Worm (Caenorhabditis elegans) whole organism, mixed stage, embryonic: Measurements from ENCODE around the gene C16B8.2.

Experiments used
- M03D4.4 ChIP-seq: sonication (generic microtip); optimal IDR thresholded peaks from 2 replicates; lab custom pipeline; 2017; ENCODE audit warnings: mild to moderate bottlenecking, missing genetic modification characterization, missing compliant biosample characterization
- bed-3 ChIP-seq: fragments of 200-800 bp; sonication (Bioruptor generic); optimal IDR thresholded peaks from 3 replicates; lab custom pipeline; 2018; ENCODE audit warnings: mild to moderate bottlenecking, missing genetic modification characterization, moderate library complexity, missing compliant biosample characterization
- blmp-1 ChIP-seq: fragments of 150-350 bp; optimal IDR thresholded peaks from 2 replicates; lab custom pipeline; 2014; ENCODE audit warnings: missing biosample characterization, missing genetic modification characterization
- ceh-39 ChIP-seq: fragments of 150-350 bp; optimal IDR thresholded peaks from 2 replicates; lab custom pipeline; 2014; ENCODE audit warnings: missing biosample characterization, missing genetic modification characterization
- ceh-43 ChIP-seq: fragments of 200-800 bp; sonication (Bioruptor generic); optimal IDR thresholded peaks from 2 replicates; lab custom pipeline; 2018; ENCODE audit warnings: mild to moderate bottlenecking, missing genetic modification characterization, moderate library complexity, missing compliant biosample characterization
- ceh-83 ChIP-seq: fragments of 200-800 bp; sonication (Bioruptor generic); optimal IDR thresholded peaks from 2 replicates; lab custom pipeline; 2018; ENCODE audit warnings: mild to moderate bottlenecking, missing genetic modification characterization, missing compliant biosample characterization
- ces-1 ChIP-seq: fragments of 150-350 bp; optimal IDR thresholded peaks from 2 replicates; lab custom pipeline; 2014; ENCODE audit warnings: missing biosample characterization, missing genetic modification reagents, missing genetic modification characterization
- cnd-1 ChIP-seq: fragments of 200-800 bp; sonication (Bioruptor generic); optimal IDR thresholded peaks from 2 replicates; lab custom pipeline; 2018; ENCODE audit warnings: mild to moderate bottlenecking, missing genetic modification characterization, missing compliant biosample characterization
- drap-1 ChIP-seq: fragments of 200-800 bp; sonication (Bioruptor generic); optimal IDR thresholded peaks from 3 replicates; lab custom pipeline; 2018; ENCODE audit warnings: mild to moderate bottlenecking, missing genetic modification characterization, missing compliant biosample characterization
- elt-1 ChIP-seq: sonication (generic microtip); optimal IDR thresholded peaks from 2 replicates; lab custom pipeline; 2017; ENCODE audit warnings: missing genetic modification characterization, mild to moderate bottlenecking, missing compliant biosample characterization, antibody characterized with exemption, moderate library complexity, borderline replicate concordance; ENCODE audit not compliant: insufficient read depth
- elt-3 ChIP-seq: fragments of 150-350 bp; optimal IDR thresholded peaks from 2 replicates; lab custom pipeline; 2014; ENCODE audit warnings: missing biosample characterization, missing genetic modification characterization
- flh-1 ChIP-seq: fragments of 200-800 bp; sonication (Bioruptor generic); optimal IDR thresholded peaks from 2 replicates; lab custom pipeline; 2018; ENCODE audit warnings: mild to moderate bottlenecking, missing genetic modification characterization, moderate library complexity, missing compliant biosample characterization
- ham-2 ChIP-seq: fragments of 200-800 bp; sonication (Bioruptor generic); optimal IDR thresholded peaks from 2 replicates; lab custom pipeline; 2018; ENCODE audit warnings: mild to moderate bottlenecking, missing genetic modification characterization, missing compliant biosample characterization
- hlh-1 ChIP-seq: fragments of 150-350 bp; optimal IDR thresholded peaks from 2 replicates; lab custom pipeline; 2014; ENCODE audit warnings: missing biosample characterization, missing genetic modification reagents, missing genetic modification characterization
- lin-13 ChIP-seq: fragments of 150-350 bp; optimal IDR thresholded peaks from 2 replicates; lab custom pipeline; 2014; ENCODE audit warnings: missing biosample characterization, missing genetic modification characterization
- lin-32 ChIP-seq: fragments of 200-800 bp; sonication (Bioruptor generic); optimal IDR thresholded peaks from 2 replicates; lab custom pipeline; 2018; ENCODE audit warnings: mild to moderate bottlenecking, missing genetic modification characterization, missing compliant biosample characterization
- lsy-2 ChIP-seq: fragments of 150-350 bp; optimal IDR thresholded peaks from 2 replicates; lab custom pipeline; 2014; ENCODE audit warnings: missing biosample characterization, missing genetic modification characterization
- mab-5 ChIP-seq: fragments of 150-350 bp; optimal IDR thresholded peaks from 2 replicates; lab custom pipeline; 2014; ENCODE audit warnings: missing biosample characterization, missing genetic modification characterization
- mep-1 ChIP-seq: fragments of 150-350 bp; optimal IDR thresholded peaks from 2 replicates; lab custom pipeline; 2017; ENCODE audit warnings: missing biosample characterization, missing genetic modification reagents, missing genetic modification characterization, inconsistent platforms
- mls-2 ChIP-seq: sonication (generic microtip); optimal IDR thresholded peaks from 2 replicates; lab custom pipeline; 2016; ENCODE audit warnings: mild to moderate bottlenecking, missing genetic modification characterization, moderate library complexity, missing compliant biosample characterization
- nhr-12 ChIP-seq: fragments of 150-350 bp; optimal IDR thresholded peaks from 2 replicates; lab custom pipeline; 2014; ENCODE audit warnings: missing biosample characterization, missing genetic modification characterization
- nhr-2 ChIP-seq: fragments of 150-350 bp; optimal IDR thresholded peaks from 2 replicates; lab custom pipeline; 2014; ENCODE audit warnings: missing biosample characterization, missing genetic modification characterization
- nhr-237 ChIP-seq: fragments of 150-350 bp; optimal IDR thresholded peaks from 2 replicates; lab custom pipeline; 2014; ENCODE audit warnings: missing biosample characterization, missing genetic modification characterization
- nhr-28 ChIP-seq: fragments of 150-350 bp; optimal IDR thresholded peaks from 2 replicates; lab custom pipeline; 2014; ENCODE audit warnings: missing biosample characterization, missing genetic modification characterization
- pha-4 ChIP-seq: fragments of 150-350 bp; optimal IDR thresholded peaks from 2 replicates; lab custom pipeline; 2018; ENCODE audit warnings: missing biosample characterization, missing genetic modification reagents, missing genetic modification characterization
- sem-2 ChIP-seq: fragments of 200-800 bp; sonication (Bioruptor generic); optimal IDR thresholded peaks from 2 replicates; lab custom pipeline; 2018; ENCODE audit warnings: mild to moderate bottlenecking, missing genetic modification characterization, missing compliant biosample characterization
- snpc-4 ChIP-seq: fragments of 150-350 bp; optimal IDR thresholded peaks from 2 replicates; lab custom pipeline; 2014; ENCODE audit warnings: missing biosample characterization, missing genetic modification characterization
- sptf-1 ChIP-seq: sonication (generic microtip); optimal IDR thresholded peaks from 2 replicates; lab custom pipeline; 2017; ENCODE audit warnings: mild to moderate bottlenecking, missing genetic modification characterization, moderate library complexity, missing compliant biosample characterization
- tbx-8 ChIP-seq: fragments of 200-800 bp; sonication (Bioruptor generic); optimal IDR thresholded peaks from 2 replicates; lab custom pipeline; 2018; ENCODE audit warnings: mild to moderate bottlenecking, missing genetic modification characterization, moderate library complexity, missing compliant biosample characterization
- unc-120 ChIP-seq: sonication (generic microtip); optimal IDR thresholded peaks from 2 replicates; lab custom pipeline; 2017; ENCODE audit warnings: missing genetic modification characterization, missing compliant biosample characterization; ENCODE audit not compliant: poor library complexity, severe bottlenecking
- unc-39 ChIP-seq: fragments of 150-350 bp; optimal IDR thresholded peaks from 2 replicates; lab custom pipeline; 2014; ENCODE audit warnings: missing biosample characterization, missing genetic modification characterization
- unc-62 ChIP-seq: fragments of 150-350 bp; optimal IDR thresholded peaks from 2 replicates; lab custom pipeline; 2014; ENCODE audit warnings: missing biosample characterization, missing genetic modification reagents, missing genetic modification characterization
- ztf-11 ChIP-seq: fragments of 150-350 bp; optimal IDR thresholded peaks from 2 replicates; lab custom pipeline; 2014; ENCODE audit warnings: missing biosample characterization, missing genetic modification characterization

C16B8.2 gene

ce11 chrX:4007724-4008123, 41.5 kb upstream of the C16B8.2 start:
- TF ChIP-seq unc-120 (tag; lab: Kevin White, UChicago) = no peak
- no peak for TF ChIP-seq elt-3 (tag; lab: Kevin White, UChicago)
- TF ChIP-seq sem-2 = no peak
- TF ChIP-seq cnd-1 (tag; lab: Kevin White, UChicago) = no peak
- no peak for TF ChIP-seq elt-1 (tag; lab: Kevin White, UChicago)
- no peak for TF ChIP-seq ceh-43 (GFP tag; lab: Kevin White, UChicago)
- TF ChIP-seq mep-1 (tag; lab: Kevin White, UChicago) = no peak
- TF ChIP-seq sptf-1 (tag; lab: Kevin White, UChicago) = no peak

- TF ChIP-seq drap-1 (GFP tag; lab: Kevin White, UChicago) = no peak
- no peak for TF ChIP-seq snpc-4 (tag; lab: Kevin White, UChicago)
- TF ChIP-seq mls-2 (tag; lab: Kevin White, UChicago) = no peak
- TF ChIP-seq M03D4.4 (tag; lab: Kevin White, UChicago) = no peak
- TF ChIP-seq ceh-39 (tag; lab: Kevin White, UChicago) = no peak
- TF ChIP-seq elt-3 (tag; lab: Kevin White, UChicago) = no peak
- no peak for TF ChIP-seq ham-2
Measured at ce11 chrX:4006966-4007365, 40.7 kb upstream of the C16B8.2 start.

ce11 chrX:4005014-4005413, 38.8 kb upstream of the C16B8.2 start, which contains the start of gene R02E12.4:
Gene R02E12.4 (plus strand): TSS chrX:4005314.
- TF ChIP-seq nhr-28 (tag; lab: Kevin White, UChicago) (no peak), ham-2 (no peak), hlh-1 (tag; lab: Kevin White, UChicago) (no peak), pha-4 (tag; lab: Kevin White, UChicago) (no peak)

ce11 chrX:4003220-4003619, 37.0 kb upstream of the C16B8.2 start, which contains the start of gene R02E12.12:
Gene R02E12.12 (plus strand): TSS chrX:4003520.
- no peak for TF ChIP-seq tbx-8 (GFP tag; lab: Kevin White, UChicago)
- TF ChIP-seq lin-32 (GFP tag; lab: Kevin White, UChicago) = no peak
- no peak for TF ChIP-seq ztf-11
- no peak for TF ChIP-seq nhr-28 (tag; lab: Kevin White, UChicago)
- no peak for TF ChIP-seq sem-2
- TF ChIP-seq unc-62 (GFP tag; lab: Kevin White, UChicago) = no peak
- TF ChIP-seq blmp-1 (tag; lab: Kevin White, UChicago) = no peak
- TF ChIP-seq drap-1 (GFP tag; lab: Kevin White, UChicago) = no peak
- TF ChIP-seq flh-1 (GFP tag; lab: Kevin White, UChicago) = no peak
- TF ChIP-seq snpc-4 (tag; lab: Kevin White, UChicago) = no peak
- no peak for TF ChIP-seq nhr-237 (tag; lab: Kevin White, UChicago)
- no peak for TF ChIP-seq elt-1 (tag; lab: Kevin White, UChicago)
- TF ChIP-seq ces-1 (GFP tag; lab: Kevin White, UChicago) = no peak
- TF ChIP-seq unc-39 (tag; lab: Kevin White, UChicago) = no peak
- TF ChIP-seq ceh-83 (GFP tag; lab: Kevin White, UChicago) = no peak
- TF ChIP-seq nhr-12 (tag; lab: Kevin White, UChicago) = no peak
- no peak for TF ChIP-seq sptf-1 (tag; lab: Kevin White, UChicago)
- no peak for TF ChIP-seq bed-3 (GFP tag; lab: Kevin White, UChicago)

ce11 chrX:3997040-3997439, 30.8 kb upstream of the C16B8.2 start, which contains the start of gene R02E12.5:
Gene R02E12.5 (plus strand): TSS chrX:3997340.
- no peak for TF ChIP-seq lin-13 (tag; lab: Kevin White, UChicago)
- no peak for TF ChIP-seq nhr-2 (tag; lab: Kevin White, UChicago)
- TF ChIP-seq bed-3 (GFP tag; lab: Kevin White, UChicago) = no peak
- no peak for TF ChIP-seq drap-1 (GFP tag; lab: Kevin White, UChicago)
- no peak for TF ChIP-seq ceh-39 (tag; lab: Kevin White, UChicago)
- no peak for TF ChIP-seq ztf-11
- no peak for TF ChIP-seq nhr-12 (tag; lab: Kevin White, UChicago)
- TF ChIP-seq lin-32 (GFP tag; lab: Kevin White, UChicago) = no peak
- TF ChIP-seq nhr-237 (tag; lab: Kevin White, UChicago) = no peak
- TF ChIP-seq unc-62 (GFP tag; lab: Kevin White, UChicago) = no peak
- TF ChIP-seq hlh-1 (tag; lab: Kevin White, UChicago) = no peak
- TF ChIP-seq sem-2 = no peak
- TF ChIP-seq lsy-2 (tag; lab: Kevin White, UChicago) = no peak
- TF ChIP-seq mab-5 (tag; lab: Kevin White, UChicago) = no peak
- TF ChIP-seq elt-3 (tag; lab: Kevin White, UChicago) = no peak
- TF ChIP-seq mls-2 (tag; lab: Kevin White, UChicago) = no peak
- TF ChIP-seq unc-120 (tag; lab: Kevin White, UChicago) = no peak
- no peak for TF ChIP-seq blmp-1 (tag; lab: Kevin White, UChicago)
